Fruit fly (Drosophila melanogaster) whole organism, pupa: Measurements from ENCODE around the gene SK.

Experiments used
- CG10348 ChIP-seq: fragments of 200-800 bp; sonication (Bioruptor generic); IDR thresholded peaks from 2 replicates; pipeline ENCODE4 v1.3.6; 2022; ENCODE audit warnings: missing biosample characterization, missing genetic modification characterization
- CG13204 ChIP-seq: fragments of 200-800 bp; sonication (Bioruptor generic); optimal IDR thresholded peaks from 2 replicates; lab custom pipeline; 2018; ENCODE audit warnings: missing biosample characterization, mild to moderate bottlenecking, missing genetic modification characterization, moderate library complexity
- CG15710 ChIP-seq: fragments of 200-800 bp; sonication (Bioruptor generic); optimal IDR thresholded peaks from 2 replicates; lab custom pipeline; 2018; ENCODE audit warnings: missing biosample characterization, mild to moderate bottlenecking, missing genetic modification characterization, moderate library complexity
- CG4496 ChIP-seq: fragments of 200-800 bp; sonication (Bioruptor generic); IDR thresholded peaks from 3 replicates; pipeline ENCODE4 v1.3.6; 2022; ENCODE audit warnings: missing biosample characterization, missing genetic modification characterization
- Ets98B ChIP-seq: fragments of 200-800 bp; sonication (Bioruptor generic); IDR thresholded peaks from 2 replicates; pipeline ENCODE4 v1.3.6; 2022; ENCODE audit warnings: missing biosample characterization, missing genetic modification characterization
- Snoo ChIP-seq: fragments of 200-800 bp; sonication (Bioruptor generic); optimal IDR thresholded peaks from 3 replicates; lab custom pipeline; 2017; ENCODE audit warnings: missing biosample characterization, mild to moderate bottlenecking, missing genetic modification characterization, inconsistent platforms
- gl ChIP-seq: fragments of 200-800 bp; sonication (Bioruptor generic); optimal IDR thresholded peaks from 2 replicates; lab custom pipeline; 2018; ENCODE audit warnings: missing biosample characterization, mild to moderate bottlenecking, missing genetic modification characterization
- rn ChIP-seq: fragments of 200-800 bp; sonication (Bioruptor generic); IDR thresholded peaks from 2 replicates; pipeline ENCODE4 v1.3.6; 2022; ENCODE audit warnings: missing biosample characterization, missing genetic modification characterization

dm6 chrX:5322459-5322883 lies 17.6 kb upstream of the SK start, which contains the start of gene Rnp4F:
- TF ChIP-seq CG10348 (GFP tag; lab: Robert Waterston, UW) (no peak), CG13204 (GFP tag; lab: Kevin White, UChicago) (no peak), gl (tag; lab: Kevin White, UChicago) (peak; percentile 47), rn (GFP tag; lab: Robert Waterston, UW) (no peak), Ets98B (GFP tag; lab: Robert Waterston, UW) (peak; percentile 60), CG15710 (tag; lab: Kevin White, UChicago) (peak; percentile 72), Snoo (tag; lab: Kevin White, UChicago) (peak; percentile 72), CG4496 (peak; percentile 84; the same call in 2 of the 3 replicates)
